Worm (Caenorhabditis elegans) whole organism, L3 larva: ENCODE measurements around the gene C01G6.3.
A peak's percentile ranks its signal among the peaks of the same experiment; 100 is the strongest.

Experiments used
- R02D3.7 ChIP-seq: fragments of 150-350 bp; optimal IDR thresholded peaks from 2 replicates; lab custom pipeline; 2014; ENCODE audit warnings: missing biosample characterization, missing genetic modification characterization
- ZK546.5 ChIP-seq: sonication (generic microtip); optimal IDR thresholded peaks from 2 replicates; lab custom pipeline; 2017; ENCODE audit warnings: missing biosample characterization, missing genetic modification characterization
- aly-2 ChIP-seq: fragments of 150-350 bp; optimal IDR thresholded peaks from 2 replicates; lab custom pipeline; 2014; ENCODE audit warnings: missing biosample characterization, missing genetic modification characterization
- ama-1 ChIP-seq: fragments of 150-350 bp; optimal IDR thresholded peaks from 2 replicates; lab custom pipeline; 2018
- ceh-16 ChIP-seq: sonication (generic microtip); optimal IDR thresholded peaks from 2 replicates; lab custom pipeline; 2017; ENCODE audit warnings: missing biosample characterization, missing genetic modification characterization
- ceh-28 ChIP-seq: fragments of 150-350 bp; optimal IDR thresholded peaks from 2 replicates; lab custom pipeline; 2014; ENCODE audit warnings: missing biosample characterization, missing genetic modification reagents, missing genetic modification characterization
- ceh-82 ChIP-seq: fragments of 150-350 bp; optimal IDR thresholded peaks from 2 replicates; lab custom pipeline; 2014; ENCODE audit warnings: missing biosample characterization, missing genetic modification characterization
- ceh-9 ChIP-seq: sonication (generic microtip); optimal IDR thresholded peaks from 2 replicates; lab custom pipeline; 2018; ENCODE audit warnings: missing biosample characterization, missing genetic modification characterization
- daf-12 ChIP-seq: fragments of 150-350 bp; optimal IDR thresholded peaks from 2 replicates; lab custom pipeline; 2014; ENCODE audit warnings: missing biosample characterization, missing genetic modification reagents, missing genetic modification characterization
- egl-27 ChIP-seq: sonication (generic microtip); optimal IDR thresholded peaks from 4 replicates; lab custom pipeline; 2017; ENCODE audit warnings: missing biosample characterization, missing genetic modification reagents, missing genetic modification characterization
- egl-5 ChIP-seq: fragments of 150-350 bp; optimal IDR thresholded peaks from 2 replicates; lab custom pipeline; 2017; ENCODE audit warnings: missing biosample characterization, missing genetic modification reagents, missing genetic modification characterization, inconsistent platforms
- elt-1 ChIP-seq: fragments of 150-350 bp; optimal IDR thresholded peaks from 2 replicates; lab custom pipeline; 2014; ENCODE audit warnings: missing biosample characterization, missing genetic modification characterization
- elt-2 ChIP-seq: sonication (generic microtip); optimal IDR thresholded peaks from 2 replicates; lab custom pipeline; 2016; ENCODE audit warnings: missing genetic modification reagents, mild to moderate bottlenecking, missing genetic modification characterization, missing compliant biosample characterization
- elt-3 ChIP-seq, 3 experiments: fragments of 150-350 bp in 1 of 3; sonication (generic microtip) in 2 of 3; optimal IDR thresholded peaks; 2 replicates in 2 of 3; 4 replicates in 1 of 3; lab custom pipeline; 2014 to 2017; ENCODE audit warnings: missing biosample characterization in 3 of 3, missing genetic modification characterization in 3 of 3
- eor-1 ChIP-seq, 2 experiments: fragments of 150-350 bp; optimal IDR thresholded peaks; 2 replicates each; lab custom pipeline; 2014 to 2018; ENCODE audit warnings: missing biosample characterization in 2 of 2, missing genetic modification characterization in 2 of 2
- fkh-10 ChIP-seq: sonication (generic microtip); optimal IDR thresholded peaks from 2 replicates; lab custom pipeline; 2017; ENCODE audit warnings: missing biosample characterization, missing genetic modification reagents, missing genetic modification characterization
- fkh-2 ChIP-seq: fragments of 150-350 bp; optimal IDR thresholded peaks from 2 replicates; lab custom pipeline; 2014; ENCODE audit warnings: missing biosample characterization, missing genetic modification reagents, missing genetic modification characterization
- fos-1 ChIP-seq: fragments of 150-350 bp; optimal IDR thresholded peaks from 2 replicates; lab custom pipeline; 2014; ENCODE audit warnings: missing biosample characterization, missing genetic modification characterization
- hmg-11 ChIP-seq: sonication (generic microtip); optimal IDR thresholded peaks from 2 replicates; lab custom pipeline; 2016; ENCODE audit warnings: missing genetic modification characterization, missing compliant biosample characterization
- jun-1 ChIP-seq: fragments of 150-350 bp; optimal IDR thresholded peaks from 2 replicates; lab custom pipeline; 2014; ENCODE audit warnings: missing biosample characterization, missing genetic modification reagents, missing genetic modification characterization
- lin-15B ChIP-seq: fragments of 150-350 bp; optimal IDR thresholded peaks from 2 replicates; lab custom pipeline; 2014; ENCODE audit warnings: missing biosample characterization, missing genetic modification characterization
- lin-39 ChIP-seq: fragments of 150-350 bp; optimal IDR thresholded peaks from 2 replicates; lab custom pipeline; 2018; ENCODE audit warnings: missing biosample characterization, missing genetic modification reagents, missing genetic modification characterization
- lsy-12 ChIP-seq: sonication (generic microtip); optimal IDR thresholded peaks from 2 replicates; lab custom pipeline; 2016; ENCODE audit warnings: mild to moderate bottlenecking, missing genetic modification characterization, missing compliant biosample characterization
- mdl-1 ChIP-seq: fragments of 150-350 bp; optimal IDR thresholded peaks from 2 replicates; lab custom pipeline; 2014; ENCODE audit warnings: missing biosample characterization, missing genetic modification characterization
- mml-1 ChIP-seq: fragments of 150-350 bp; sonication (generic microtip); optimal IDR thresholded peaks from 3 replicates; lab custom pipeline; 2014; ENCODE audit warnings: missing biosample characterization, missing genetic modification characterization
- nfya-1 ChIP-seq: sonication (generic microtip); optimal IDR thresholded peaks from 2 replicates; lab custom pipeline; 2017; ENCODE audit warnings: missing genetic modification characterization, mild to moderate bottlenecking, missing compliant biosample characterization, antibody characterized with exemption, moderate library complexity; ENCODE audit not compliant: insufficient read depth
- nhr-11 ChIP-seq: fragments of 150-350 bp; optimal IDR thresholded peaks from 2 replicates; lab custom pipeline; 2014; ENCODE audit warnings: missing biosample characterization, missing genetic modification characterization
- nhr-12 ChIP-seq: fragments of 150-350 bp; optimal IDR thresholded peaks from 2 replicates; lab custom pipeline; 2014; ENCODE audit warnings: missing biosample characterization, missing genetic modification characterization
- nhr-23 ChIP-seq: fragments of 150-350 bp; optimal IDR thresholded peaks from 2 replicates; lab custom pipeline; 2014; ENCODE audit warnings: missing biosample characterization, missing genetic modification reagents, missing genetic modification characterization
- nhr-237 ChIP-seq: fragments of 150-350 bp; optimal IDR thresholded peaks from 2 replicates; lab custom pipeline; 2014; ENCODE audit warnings: missing biosample characterization, missing genetic modification characterization
- nhr-25 ChIP-seq: sonication (generic microtip); optimal IDR thresholded peaks from 2 replicates; lab custom pipeline; 2017; ENCODE audit warnings: missing biosample characterization, missing genetic modification characterization
- nhr-28 ChIP-seq: fragments of 150-350 bp; optimal IDR thresholded peaks from 2 replicates; lab custom pipeline; 2014; ENCODE audit warnings: missing biosample characterization, missing genetic modification characterization
- nhr-43 ChIP-seq: sonication (generic microtip); optimal IDR thresholded peaks from 2 replicates; lab custom pipeline; 2016; ENCODE audit warnings: mild to moderate bottlenecking, missing genetic modification characterization, missing compliant biosample characterization; ENCODE audit not compliant: poor library complexity, severe bottlenecking
- nhr-67 ChIP-seq: fragments of 150-350 bp; optimal IDR thresholded peaks from 2 replicates; lab custom pipeline; 2014; ENCODE audit warnings: missing biosample characterization, missing genetic modification characterization
- nhr-76 ChIP-seq: fragments of 150-350 bp; sonication (generic microtip); optimal IDR thresholded peaks from 5 replicates; lab custom pipeline; 2014; ENCODE audit warnings: missing biosample characterization, missing genetic modification characterization
- nhr-77 ChIP-seq: fragments of 150-350 bp; optimal IDR thresholded peaks from 2 replicates; lab custom pipeline; 2014; ENCODE audit warnings: missing biosample characterization, missing genetic modification characterization
- pha-4 ChIP-seq: fragments of 150-350 bp; optimal IDR thresholded peaks from 2 replicates; lab custom pipeline; 2014; ENCODE audit warnings: missing biosample characterization, missing genetic modification reagents, missing genetic modification characterization
- pqm-1 ChIP-seq: fragments of 150-350 bp; optimal IDR thresholded peaks from 2 replicates; lab custom pipeline; 2017; ENCODE audit warnings: missing biosample characterization, missing genetic modification characterization, inconsistent platforms
- sea-2 ChIP-seq: fragments of 150-350 bp; sonication (generic microtip); optimal IDR thresholded peaks from 4 replicates; lab custom pipeline; 2014; ENCODE audit warnings: missing biosample characterization, missing genetic modification reagents, missing genetic modification characterization
- skn-1 ChIP-seq: fragments of 150-350 bp; optimal IDR thresholded peaks from 2 replicates; lab custom pipeline; 2014; ENCODE audit warnings: missing biosample characterization, missing genetic modification characterization
- snpc-4 ChIP-seq: fragments of 150-350 bp; optimal IDR thresholded peaks from 2 replicates; lab custom pipeline; 2014; ENCODE audit warnings: missing biosample characterization, missing genetic modification characterization
- tbx-2 ChIP-seq: sonication (generic microtip); optimal IDR thresholded peaks from 2 replicates; lab custom pipeline; 2016; ENCODE audit warnings: mild to moderate bottlenecking, missing genetic modification characterization, missing compliant biosample characterization
- unc-39 ChIP-seq: sonication (generic microtip); optimal IDR thresholded peaks from 4 replicates; lab custom pipeline; 2017; ENCODE audit warnings: missing biosample characterization, missing genetic modification characterization
- unc-62 ChIP-seq: fragments of 150-350 bp; sonication (generic microtip); optimal IDR thresholded peaks from 4 replicates; lab custom pipeline; 2014; ENCODE audit warnings: missing biosample characterization, missing genetic modification reagents, missing genetic modification characterization
- zag-1 ChIP-seq: fragments of 150-350 bp; optimal IDR thresholded peaks from 2 replicates; lab custom pipeline; 2014; ENCODE audit warnings: missing biosample characterization, missing genetic modification characterization
- ztf-11 ChIP-seq: fragments of 150-350 bp; optimal IDR thresholded peaks from 2 replicates; lab custom pipeline; 2014; ENCODE audit warnings: missing biosample characterization, missing genetic modification characterization
- ztf-4 ChIP-seq: fragments of 150-350 bp; optimal IDR thresholded peaks from 2 replicates; lab custom pipeline; 2014; ENCODE audit warnings: missing biosample characterization, missing genetic modification characterization

Gene C01G6.3

DNA sequence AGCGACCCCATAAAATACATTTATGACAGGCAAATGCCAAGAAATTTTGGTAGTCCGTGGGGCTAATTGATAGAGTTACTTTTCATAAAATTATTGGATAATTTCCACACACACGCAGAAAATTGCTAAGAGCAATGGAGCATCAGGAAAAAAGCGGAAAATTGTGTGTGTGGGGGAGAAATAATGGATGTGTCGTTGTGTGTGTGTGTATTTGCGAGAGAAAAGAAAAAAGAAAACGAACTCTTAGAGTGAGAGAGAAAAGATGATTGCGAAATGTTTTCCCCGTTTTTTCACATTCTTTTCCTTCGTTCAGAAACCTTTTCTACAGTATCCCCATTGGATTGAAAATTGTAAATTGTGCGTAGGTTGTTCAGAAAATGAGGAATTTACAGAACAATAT lies 11.9 kb downstream of the C01G6.3 start (continued):
- TF ChIP-seq ceh-16, result no peak
- TF ChIP-seq nhr-23, result no peak
- no peak for TF ChIP-seq jun-1

DNA sequence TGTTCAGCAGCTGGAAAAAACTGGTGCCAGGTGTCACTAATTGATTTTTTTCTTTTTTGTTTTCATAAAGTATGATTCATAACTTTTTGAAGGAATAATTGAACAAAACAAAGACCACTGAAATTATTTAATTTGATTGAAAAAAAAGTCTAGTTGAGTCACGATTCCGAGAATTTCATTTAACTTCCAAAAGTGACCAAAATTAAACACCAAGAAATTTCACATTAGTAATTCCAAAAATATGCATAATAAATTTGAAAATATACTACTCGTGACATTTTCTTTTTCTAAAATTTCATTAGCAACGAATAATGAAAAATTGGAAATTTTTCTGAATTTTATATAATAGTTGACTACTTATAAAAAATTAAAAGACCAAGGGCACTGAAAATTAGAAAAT lies 12.4 kb downstream of the C01G6.3 start:
- TF ChIP-seq nhr-11 (tag; lab: Kevin White, UChicago), result no peak
- TF ChIP-seq ztf-4 (tag; lab: Kevin White, UChicago), result no peak
- TF ChIP-seq mml-1 (tag; lab: Kevin White, UChicago), result no peak
- no peak for TF ChIP-seq pqm-1
- TF ChIP-seq daf-12 (tag; lab: Kevin White, UChicago), result no peak
- TF ChIP-seq egl-5 (tag; lab: Kevin White, UChicago), result no peak
- no peak for TF ChIP-seq R02D3.7 (tag; lab: Kevin White, UChicago)
- no peak for TF ChIP-seq nhr-23
- no peak for TF ChIP-seq lin-15B (tag; lab: Kevin White, UChicago)
- no peak for TF ChIP-seq elt-1 (tag; lab: Kevin White, UChicago)
- no peak for TF ChIP-seq ceh-16
- TF ChIP-seq snpc-4 (tag; lab: Kevin White, UChicago), result no peak
- TF ChIP-seq mdl-1, result no peak

DNA sequence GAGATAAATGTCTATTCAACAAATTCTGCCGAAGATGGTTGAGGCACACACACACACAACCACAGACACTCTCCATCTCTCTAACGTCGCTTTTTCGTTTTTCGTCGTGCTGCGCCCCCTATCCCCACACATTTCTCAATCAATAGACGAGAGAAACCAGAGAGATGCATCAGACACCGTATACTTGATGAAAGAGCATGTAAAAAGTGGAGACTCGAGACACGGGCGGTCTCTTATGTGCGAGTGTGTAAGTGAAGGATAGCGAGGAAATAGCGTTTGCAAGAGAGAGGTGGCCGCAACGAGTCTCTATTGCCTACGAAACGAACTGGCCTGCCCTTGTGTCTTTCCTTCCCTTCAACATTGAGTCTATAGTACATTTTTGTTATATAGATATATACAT lies 13.1 kb downstream of the C01G6.3 start:
- TF ChIP-seq nhr-25 (tag; lab: Kevin White, UChicago) (peak; percentile 97), nhr-28 (tag; lab: Kevin White, UChicago) (no peak), zag-1 (tag; lab: Kevin White, UChicago) (no peak), jun-1 (peak; percentile 93), ztf-4 (tag; lab: Kevin White, UChicago) (peak; percentile 64), skn-1 (tag; lab: Kevin White, UChicago) (peak; percentile 64), unc-62 (peak; percentile 87), eor-1 (tag; optimal IDR thresholded peaks at IDR 0.05; lab: Kevin White, UChicago) (no peak), ceh-9 (tag; lab: Kevin White, UChicago) (no peak), pqm-1 (peak; percentile 95), egl-5 (tag; lab: Kevin White, UChicago) (peak; percentile 56), nhr-43 (tag; lab: Kevin White, UChicago) (peak; percentile 81), mdl-1 (peak; percentile 64), ZK546.5 (tag; lab: Kevin White, UChicago) (no peak), ceh-16 (no peak), nhr-77 (no peak), ama-1 (peak; percentile 91), nhr-67 (no peak), mml-1 (tag; lab: Kevin White, UChicago) (no peak), egl-27 (tag; lab: Kevin White, UChicago) (peak; percentile 13), elt-1 (tag; lab: Kevin White, UChicago) (peak; percentile 15), nhr-12 (tag; lab: Kevin White, UChicago) (no peak), ceh-28 (peak; percentile 94), nhr-23 (peak; percentile 90), ceh-82 (no peak), nhr-11 (tag; lab: Kevin White, UChicago) (peak; percentile 88), aly-2 (tag; lab: Kevin White, UChicago) (peak; percentile 16), elt-3 (tag; optimal IDR thresholded peaks at IDR 0.05; lab: Kevin White, UChicago) (peak in 1 of 3 experiments; percentile 62), tbx-2 (tag; lab: Kevin White, UChicago) (peak; percentile 78), nhr-237 (tag; lab: Kevin White, UChicago) (no peak), lin-39 (peak; percentile 96), hmg-11 (tag; lab: Kevin White, UChicago) (peak; percentile 99), ztf-11 (peak; percentile 32), fkh-2 (tag; lab: Kevin White, UChicago) (no peak), R02D3.7 (tag; lab: Kevin White, UChicago) (peak; percentile 51), nhr-76 (tag; lab: Kevin White, UChicago) (no peak), daf-12 (tag; lab: Kevin White, UChicago) (no peak), sea-2 (GFP tag; lab: Kevin White, UChicago) (no peak), unc-39 (tag; lab: Kevin White, UChicago) (no peak), lsy-12 (peak; percentile 96), elt-2 (peak; percentile 88), nfya-1 (tag; lab: Kevin White, UChicago) (peak; percentile 97), fos-1 (tag; lab: Kevin White, UChicago) (peak; percentile 78), snpc-4 (tag; lab: Kevin White, UChicago) (peak; percentile 28), pha-4 (tag; lab: Kevin White, UChicago) (peak; percentile 90), fkh-10 (GFP tag; lab: Kevin White, UChicago) (peak; percentile 61), lin-15B (tag; lab: Kevin White, UChicago) (peak; percentile 88)
